Worm (Caenorhabditis elegans) whole organism, young adult: ENCODE data around the gene C34D4.3.

Experiments
- C17E4.6 ChIP-seq: fragments of 200-800 bp; sonication (Bioruptor generic); IDR thresholded peaks from 2 replicates; pipeline ENCODE4 v1.3.6; 2022; ENCODE audit warnings: missing genetic modification reagents, missing genetic modification characterization, missing compliant biosample characterization
- F39B2.1 ChIP-seq: fragments of 200-800 bp; sonication (Bioruptor generic); IDR thresholded peaks from 2 replicates; pipeline ENCODE4 v1.3.6; 2022; ENCODE audit warnings: missing genetic modification reagents, missing genetic modification characterization, missing compliant biosample characterization
- F55B11.4 ChIP-seq: sonication (generic microtip); optimal IDR thresholded peaks from 2 replicates; lab custom pipeline; 2016; ENCODE audit warnings: missing compliant biosample characterization, missing genetic modification characterization, borderline replicate concordance; ENCODE audit not compliant: insufficient read depth
- F57A8.1 ChIP-seq: fragments of 200-800 bp; sonication (Bioruptor generic); optimal IDR thresholded peaks from 2 replicates; lab custom pipeline; 2018; ENCODE audit warnings: mild to moderate bottlenecking, missing genetic modification characterization, moderate library complexity, missing compliant biosample characterization
- Y67H2A.10 ChIP-seq: fragments of 200-800 bp; sonication (Bioruptor generic); conservative IDR thresholded peaks from 2 replicates; pipeline ENCODE4 v1.3.6; 2022; ENCODE audit warnings: missing genetic modification reagents, missing genetic modification characterization, missing compliant biosample characterization
- ZK185.1 ChIP-seq: sonication (generic microtip); optimal IDR thresholded peaks from 2 replicates; lab custom pipeline; 2016; ENCODE audit warnings: mild to moderate bottlenecking, missing genetic modification characterization, missing compliant biosample characterization; ENCODE audit not compliant: poor library complexity, severe bottlenecking
- aptf-2 ChIP-seq: fragments of 200-800 bp; sonication (Bioruptor generic); conservative IDR thresholded peaks from 2 replicates; pipeline ENCODE4 v1.3.6; 2022; ENCODE audit warnings: missing genetic modification reagents, missing genetic modification characterization, missing compliant biosample characterization
- atf-7 ChIP-seq: sonication (generic microtip); optimal IDR thresholded peaks from 2 replicates; lab custom pipeline; 2017; ENCODE audit warnings: mild to moderate bottlenecking, missing genetic modification characterization, missing compliant biosample characterization
- attf-6 ChIP-seq: fragments of 200-800 bp; sonication (Bioruptor generic); IDR thresholded peaks from 2 replicates; pipeline ENCODE4 v1.3.6; 2022; ENCODE audit warnings: missing genetic modification reagents, missing genetic modification characterization, missing compliant biosample characterization
- ceh-27 ChIP-seq: fragments of 200-800 bp; sonication (Bioruptor generic); optimal IDR thresholded peaks from 2 replicates; lab custom pipeline; 2018; ENCODE audit warnings: mild to moderate bottlenecking, missing genetic modification characterization, moderate library complexity, missing compliant biosample characterization
- fkh-3 ChIP-seq: sonication (generic microtip); optimal IDR thresholded peaks from 2 replicates; lab custom pipeline; 2016; ENCODE audit warnings: mild to moderate bottlenecking, missing genetic modification characterization, missing compliant biosample characterization
- gei-17 ChIP-seq: fragments of 200-800 bp; sonication (Bioruptor generic); optimal IDR thresholded peaks from 2 replicates; lab custom pipeline; 2018; ENCODE audit warnings: mild to moderate bottlenecking, missing genetic modification characterization, missing compliant biosample characterization
- lin-40 ChIP-seq: sonication (generic microtip); optimal IDR thresholded peaks from 2 replicates; lab custom pipeline; 2016; ENCODE audit warnings: missing genetic modification characterization, mild to moderate bottlenecking, missing compliant biosample characterization, missing genotype, missing genetic modification reagents
- lin-54 ChIP-seq: fragments of 200-800 bp; sonication (Bioruptor generic); optimal IDR thresholded peaks from 2 replicates; lab custom pipeline; 2018; ENCODE audit warnings: mild to moderate bottlenecking, missing genetic modification characterization, missing compliant biosample characterization
- lir-1 ChIP-seq: fragments of 200-800 bp; sonication (Bioruptor generic); conservative IDR thresholded peaks from 2 replicates; pipeline ENCODE4 v1.3.6; 2022; ENCODE audit warnings: missing genetic modification reagents, missing genetic modification characterization, missing compliant biosample characterization
- lsl-1 ChIP-seq: fragments of 200-800 bp; sonication (Bioruptor generic); optimal IDR thresholded peaks from 2 replicates; lab custom pipeline; 2018; ENCODE audit warnings: mild to moderate bottlenecking, missing genetic modification characterization, moderate library complexity, missing compliant biosample characterization
- madf-3 ChIP-seq: fragments of 200-800 bp; sonication (Bioruptor generic); IDR thresholded peaks from 2 replicates; pipeline ENCODE4 v1.3.6; 2022; ENCODE audit warnings: missing genetic modification reagents, missing genetic modification characterization, missing compliant biosample characterization
- nhr-179 ChIP-seq: sonication (generic microtip); optimal IDR thresholded peaks from 2 replicates; lab custom pipeline; 2016; ENCODE audit warnings: mild to moderate bottlenecking, missing genetic modification characterization, missing compliant biosample characterization
- nhr-80 ChIP-seq: sonication (generic microtip); optimal IDR thresholded peaks from 2 replicates; lab custom pipeline; 2016; ENCODE audit warnings: missing genetic modification characterization, missing compliant biosample characterization
- nhr-90 ChIP-seq: sonication (generic microtip); optimal IDR thresholded peaks from 2 replicates; lab custom pipeline; 2016; ENCODE audit warnings: missing genotype, mild to moderate bottlenecking, missing genetic modification characterization, missing compliant biosample characterization
- pha-4 ChIP-seq: fragments of 150-350 bp; sonication (generic microtip); optimal IDR thresholded peaks from 2 replicates; lab custom pipeline; 2014; ENCODE audit warnings: missing biosample characterization, missing genetic modification reagents, missing genetic modification characterization
- rec-8 ChIP-seq, 2 experiments: sonication (generic microtip); optimal IDR thresholded peaks; 2 replicates each; lab custom pipeline; 2016; ENCODE audit warnings: mild to moderate bottlenecking in 2 of 2, missing genetic modification characterization in 2 of 2, missing genetic modification reagents in 2 of 2, missing genotype in 2 of 2, missing biosample characterization in 1 of 2, missing compliant biosample characterization in 1 of 2, moderate library complexity in 1 of 2
- sdz-38 ChIP-seq: sonication (generic microtip); optimal IDR thresholded peaks from 2 replicates; lab custom pipeline; 2016; ENCODE audit warnings: missing genotype, missing genetic modification characterization, missing compliant biosample characterization
- snpc-1.1 ChIP-seq: sonication (generic microtip); optimal IDR thresholded peaks from 2 replicates; lab custom pipeline; 2017; ENCODE audit warnings: missing genetic modification characterization, mild to moderate bottlenecking, missing compliant biosample characterization, antibody characterized with exemption, moderate library complexity, missing genotype, missing genetic modification reagents; ENCODE audit not compliant: insufficient read depth
- tbp1 ChIP-seq: fragments of 200-800 bp; sonication (Bioruptor generic); optimal IDR thresholded peaks from 2 replicates; lab custom pipeline; 2018; ENCODE audit warnings: mild to moderate bottlenecking, missing genetic modification characterization, missing compliant biosample characterization
- tbx-9 ChIP-seq: sonication (generic microtip); optimal IDR thresholded peaks from 2 replicates; lab custom pipeline; 2016; ENCODE audit warnings: borderline replicate concordance, missing genetic modification characterization, inconsistent platforms, missing compliant biosample characterization
- zim-3 ChIP-seq: sonication (generic microtip); optimal IDR thresholded peaks from 2 replicates; lab custom pipeline; 2017; ENCODE audit warnings: mild to moderate bottlenecking, missing genetic modification characterization, moderate library complexity, missing compliant biosample characterization
- ztf-18 ChIP-seq: sonication (generic microtip); optimal IDR thresholded peaks from 2 replicates; lab custom pipeline; 2016; ENCODE audit warnings: missing genotype, mild to moderate bottlenecking, missing genetic modification characterization, missing compliant biosample characterization
- ztf-26 ChIP-seq: sonication (generic microtip); optimal IDR thresholded peaks from 2 replicates; lab custom pipeline; 2017; ENCODE audit warnings: missing genetic modification characterization, missing compliant biosample characterization
- ztf-28 ChIP-seq: fragments of 200-800 bp; sonication (Bioruptor generic); IDR thresholded peaks from 2 replicates; pipeline ENCODE4 v1.3.6; 2022; ENCODE audit warnings: missing genetic modification reagents, missing genetic modification characterization, missing compliant biosample characterization

C34D4.3 gene

DNA sequence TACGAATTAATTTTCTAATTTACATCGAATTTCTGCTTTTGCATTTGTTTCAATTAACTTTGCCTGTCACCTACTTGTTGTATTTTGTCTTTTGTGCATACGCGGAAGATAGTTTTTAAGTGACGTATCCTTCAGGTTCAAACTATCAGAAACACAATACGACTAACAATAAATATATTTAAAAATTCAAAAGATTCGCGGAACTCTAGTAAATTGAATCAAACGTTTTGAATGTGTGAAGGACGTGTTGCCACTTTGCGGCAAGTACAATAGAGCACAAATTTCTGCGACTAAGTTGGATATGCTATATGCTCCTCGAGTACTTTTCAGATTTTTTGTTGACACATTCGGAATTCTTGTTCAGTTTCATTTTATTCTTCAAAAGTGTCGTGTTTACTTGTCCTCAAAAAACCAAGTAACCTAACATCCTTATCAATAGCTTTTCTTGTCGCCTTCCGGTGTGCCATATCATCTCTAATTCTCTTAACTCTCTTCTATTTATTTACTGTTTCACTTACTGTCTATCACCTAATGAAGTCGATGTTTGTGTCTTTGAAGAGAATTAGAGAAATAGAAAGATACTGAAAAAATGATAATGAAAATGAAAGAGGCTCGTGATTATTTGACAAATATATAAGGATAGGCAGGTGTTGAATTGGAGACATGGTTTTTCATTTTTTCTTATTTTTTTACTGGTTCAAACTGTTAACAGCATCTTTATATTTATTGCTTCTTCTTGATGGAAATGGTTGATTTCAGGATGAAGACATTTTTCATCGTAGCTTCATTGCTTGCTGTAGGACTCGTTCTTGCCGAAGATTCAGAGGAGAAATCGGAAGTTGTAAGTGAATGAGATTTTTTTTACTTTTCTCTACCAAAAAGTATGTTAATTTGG is 35.3 kb downstream of the C34D4.3 start, which contains the start of gene srlf-7 (continued):
- TF ChIP-seq C17E4.6 (GFP tag; lab: Robert Waterston, UW) (no peak), tbp1 (GFP tag; lab: Kevin White, UChicago) (peak; percentile 53)

DNA sequence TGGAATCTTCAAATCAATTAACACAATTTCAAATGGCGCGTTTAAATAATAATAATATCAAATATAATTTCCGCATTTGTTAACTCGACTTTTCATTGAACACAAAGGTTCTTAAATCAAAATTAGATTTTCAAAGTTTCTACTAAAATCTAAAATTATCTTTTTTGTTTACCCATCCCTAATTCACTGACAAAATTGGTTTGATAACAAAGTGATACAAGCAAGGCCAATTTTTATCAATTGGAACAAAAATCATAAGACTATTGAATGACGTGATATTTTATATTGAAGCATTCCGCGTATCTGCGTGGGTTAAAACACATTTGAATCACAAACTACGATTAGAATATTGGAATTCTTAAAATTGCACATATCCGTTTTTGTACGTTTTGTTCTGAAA is 36.9 kb downstream of the C34D4.3 start:
- TF ChIP-seq lir-1 (no peak), atf-7 (peak; percentile 57), zim-3 (tag; lab: Kevin White, UChicago) (no peak), nhr-179 (no peak), ZK185.1 (tag; lab: Kevin White, UChicago) (peak; percentile 1), nhr-80 (peak; percentile 76), ztf-26 (tag; lab: Kevin White, UChicago) (peak; percentile 34)

- TF ChIP-seq Y67H2A.10 (GFP tag; lab: Robert Waterston, UW): no peak
- TF ChIP-seq C17E4.6 (GFP tag; lab: Robert Waterston, UW): no peak
- TF ChIP-seq F57A8.1 (GFP tag; lab: Kevin White, UChicago): no peak
- no peak for TF ChIP-seq ztf-18 (tag; lab: Kevin White, UChicago)
- TF ChIP-seq lsl-1 (GFP tag; lab: Kevin White, UChicago): no peak
- TF ChIP-seq pha-4: no peak
- no peak for TF ChIP-seq tbx-9 (tag; lab: Kevin White, UChicago)
- no peak for TF ChIP-seq attf-6 (GFP tag; lab: Robert Waterston, UW)
- no peak for TF ChIP-seq aptf-2 (GFP tag; lab: Robert Waterston, UW)
- TF ChIP-seq madf-3 (GFP tag; lab: Robert Waterston, UW): no peak
Observed at ce11 chrIV:7191745-7192144, 38.3 kb downstream of the C34D4.3 start, which contains the start of gene R13A1.5. Gene R13A1.5 (minus strand): TSS chrIV:7191845.

DNA sequence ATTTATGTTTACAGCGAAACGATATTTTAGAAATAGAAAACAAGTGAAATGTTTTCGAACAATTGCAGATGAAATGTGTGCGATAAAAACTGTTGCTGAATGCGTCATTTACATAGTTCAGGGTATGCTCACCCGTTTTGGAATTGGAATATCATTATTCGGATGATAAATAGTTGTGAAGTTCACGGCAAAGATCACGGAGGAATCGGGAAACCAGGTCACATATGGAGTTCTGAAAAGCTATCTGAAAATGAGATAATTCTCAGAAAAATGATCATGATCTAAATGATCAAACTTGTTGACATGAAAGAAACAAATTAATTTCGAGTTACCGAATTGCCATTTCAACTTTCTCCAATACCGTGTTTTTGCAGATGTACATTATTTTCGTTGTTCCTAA is 42.3 kb downstream of the C34D4.3 start, which contains the start of gene best-16:
Gene best-16, minus strand, starts transcription at position 101 of the 400 bp plus-strand sequence.
- no peak for TF ChIP-seq sdz-38
- TF ChIP-seq ceh-27 (GFP tag; lab: Kevin White, UChicago): no peak
- TF ChIP-seq F57A8.1 (GFP tag; lab: Kevin White, UChicago): no peak
- no peak for TF ChIP-seq rec-8 (tag; optimal IDR thresholded peaks at IDR 0.05; lab: Kevin White, UChicago)
- no peak for TF ChIP-seq madf-3 (GFP tag; lab: Robert Waterston, UW)
- no peak for TF ChIP-seq lin-54 (GFP tag; lab: Kevin White, UChicago)
- no peak for TF ChIP-seq pha-4
- TF ChIP-seq nhr-90 (tag; lab: Kevin White, UChicago): no peak
- no peak for TF ChIP-seq F39B2.1 (GFP tag; lab: Robert Waterston, UW)
- no peak for TF ChIP-seq gei-17
- no peak for TF ChIP-seq snpc-1.1
- TF ChIP-seq lin-40: no peak
- no peak for TF ChIP-seq F55B11.4 (tag; lab: Kevin White, UChicago)
- no peak for TF ChIP-seq fkh-3 (tag; lab: Kevin White, UChicago)
- TF ChIP-seq ztf-28 (GFP tag; lab: Robert Waterston, UW): no peak
- TF ChIP-seq, all 124 proteins: peak for 0
